Worm (Caenorhabditis elegans): ENCODE measurements around the gene Y62H9A.15.

Gene Y62H9A.15

ce11 chrX:11910046-11910445 lies at the start of gene Y62H9A.15:
Gene Y62H9A.15, minus strand, starts transcription at chrX:11910145.
- TF ChIP-seq F13C5.2 (tag; optimal IDR thresholded peaks at IDR 0.05): no peak

DNA sequence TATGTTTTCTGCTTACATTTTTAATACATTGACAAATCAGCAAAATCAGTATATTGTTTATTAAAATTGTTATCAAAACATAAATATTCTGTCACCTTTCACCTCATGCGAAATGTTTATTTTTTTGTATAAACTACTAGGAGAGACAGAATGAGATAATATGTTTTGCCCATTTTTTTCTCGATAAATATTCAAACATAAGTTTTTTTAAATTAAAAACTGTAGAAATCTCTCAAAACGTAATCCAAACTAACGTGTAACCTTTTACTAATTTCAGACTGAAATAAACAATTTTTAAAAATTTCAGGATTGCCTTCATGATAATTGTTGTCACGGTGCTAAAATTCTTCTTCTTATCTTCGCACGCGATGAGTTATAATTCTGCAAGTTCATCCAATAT lies 47.3 kb upstream of the Y62H9A.15 start, which contains the start of gene T08D10.5:
T08D10.5 (plus strand) TSS at position 301 of the 400 bp plus-strand sequence.
- TF ChIP-seq hmg-4 (GFP tag; optimal IDR thresholded peaks at IDR 0.05): no peak
- TF ChIP-seq F13C5.2 (tag; optimal IDR thresholded peaks at IDR 0.05): no peak
- no peak for TF ChIP-seq ama-1 (optimal IDR thresholded peaks at IDR 0.05)
- TF ChIP-seq ceh-36 (tag; optimal IDR thresholded peaks at IDR 0.05): no peak
- TF ChIP-seq tbx-11 (GFP tag; IDR thresholded peaks at IDR 0.05): no peak

DNA sequence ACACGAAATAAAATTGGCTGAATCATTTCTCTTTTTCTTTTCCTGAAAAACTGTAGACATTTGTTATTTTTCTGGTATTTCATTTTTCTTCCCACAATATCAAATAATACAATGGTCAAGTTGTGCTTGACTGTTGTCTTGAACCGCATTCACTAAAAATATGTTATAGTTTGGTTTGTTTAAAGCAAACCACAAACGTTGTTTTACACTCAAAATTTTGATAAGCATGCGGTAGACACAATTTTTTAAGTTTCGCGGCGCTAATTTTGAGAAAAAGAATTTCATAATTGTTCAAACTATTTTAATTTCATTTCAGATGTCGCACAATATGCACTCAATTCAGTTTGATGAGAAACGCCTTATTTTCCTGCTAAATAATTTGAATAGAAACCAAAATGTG lies 45.2 kb upstream of the Y62H9A.15 start, which contains the start of gene T08D10.3:
T08D10.3 (plus strand) TSS at position 301 of the 400 bp plus-strand sequence.
- TF ChIP-seq scrt-1 (GFP tag; IDR thresholded peaks at IDR 0.05): no peak
- TF ChIP-seq hmbx-1 (tag; optimal IDR thresholded peaks at IDR 0.05): no peak
- no peak for TF ChIP-seq tra-4 (tag; optimal IDR thresholded peaks at IDR 0.05)
- no peak for TF ChIP-seq hmg-4 (GFP tag; optimal IDR thresholded peaks at IDR 0.05)
- no peak for TF ChIP-seq aly-1 (tag; optimal IDR thresholded peaks at IDR 0.05)
- no peak for TF ChIP-seq ceh-36 (tag; optimal IDR thresholded peaks at IDR 0.05)
- TF ChIP-seq ets-7 (tag; optimal IDR thresholded peaks at IDR 0.05): no peak
- TF ChIP-seq hnd-1 (tag; optimal IDR thresholded peaks at IDR 0.05): no peak
- TF ChIP-seq flt-1 (GFP tag; IDR thresholded peaks at IDR 0.05): no peak
- TF ChIP-seq ama-1 (optimal IDR thresholded peaks at IDR 0.05): no peak
- no peak for TF ChIP-seq tbx-11 (GFP tag; IDR thresholded peaks at IDR 0.05)
- no peak for TF ChIP-seq ceh-13 (GFP tag; optimal IDR thresholded peaks at IDR 0.05)
- no peak for TF ChIP-seq pes-1 (GFP tag; IDR thresholded peaks at IDR 0.05)
- TF ChIP-seq F13C5.2 (tag; optimal IDR thresholded peaks at IDR 0.05): no peak

DNA sequence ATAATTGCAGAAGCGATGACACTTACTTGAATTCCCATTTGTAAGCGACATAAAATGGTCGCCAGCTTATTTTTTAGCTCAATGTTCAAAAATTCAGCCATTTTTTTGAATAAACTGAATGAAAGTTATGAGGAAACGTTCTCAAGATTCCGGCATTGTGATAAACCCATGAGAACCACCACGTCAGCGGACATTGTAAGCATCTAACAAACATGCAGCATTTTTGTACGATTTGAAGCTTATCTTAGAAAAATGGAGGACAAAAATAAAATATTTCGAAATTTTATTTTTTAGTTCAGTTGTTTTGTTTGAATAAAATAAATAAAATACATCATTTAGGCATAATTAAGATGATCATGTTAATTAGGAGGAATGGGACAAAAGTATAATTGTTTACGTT lies 43.3 kb upstream of the Y62H9A.15 start, which contains the start of gene T08D10.4:
T08D10.4 (minus strand) TSS at position 101 of the 400 bp plus-strand sequence.
- TF ChIP-seq ceh-36 (tag; optimal IDR thresholded peaks at IDR 0.05) (no peak), B0310.2 (tag; optimal IDR thresholded peaks at IDR 0.05) (no peak), F13C5.2 (tag; optimal IDR thresholded peaks at IDR 0.05) (no peak), aly-1 (tag; optimal IDR thresholded peaks at IDR 0.05) (no peak), tbx-11 (GFP tag; IDR thresholded peaks at IDR 0.05) (no peak), hmbx-1 (tag; optimal IDR thresholded peaks at IDR 0.05) (no peak), scrt-1 (GFP tag; IDR thresholded peaks at IDR 0.05) (no peak), flt-1 (GFP tag; IDR thresholded peaks at IDR 0.05) (no peak), hnd-1 (tag; optimal IDR thresholded peaks at IDR 0.05) (no peak), ama-1 (optimal IDR thresholded peaks at IDR 0.05) (no peak), ets-7 (tag; optimal IDR thresholded peaks at IDR 0.05) (no peak), ceh-13 (GFP tag; optimal IDR thresholded peaks at IDR 0.05) (no peak), tra-4 (tag; optimal IDR thresholded peaks at IDR 0.05) (no peak), hmg-4 (GFP tag; optimal IDR thresholded peaks at IDR 0.05) (no peak), tbx-37 (GFP tag; conservative IDR thresholded peaks at IDR 0.05) (no peak), pes-1 (GFP tag; IDR thresholded peaks at IDR 0.05) (no peak), sea-1 (GFP tag; conservative IDR thresholded peaks at IDR 0.05) (no peak)

ce11 chrX:11952129-11952528 lies 42.2 kb upstream of the Y62H9A.15 start:
- TF ChIP-seq flt-1 (GFP tag; IDR thresholded peaks at IDR 0.05): no peak
- no peak for TF ChIP-seq F13C5.2 (tag; optimal IDR thresholded peaks at IDR 0.05)
- TF ChIP-seq ceh-13 (GFP tag; optimal IDR thresholded peaks at IDR 0.05): no peak
- TF ChIP-seq hmg-4 (GFP tag; optimal IDR thresholded peaks at IDR 0.05): no peak
- no peak for TF ChIP-seq pes-1 (GFP tag; IDR thresholded peaks at IDR 0.05)
- TF ChIP-seq tbx-11 (GFP tag; IDR thresholded peaks at IDR 0.05): no peak
- no peak for TF ChIP-seq ama-1 (optimal IDR thresholded peaks at IDR 0.05)
- TF ChIP-seq ets-7 (tag; optimal IDR thresholded peaks at IDR 0.05): no peak
- no peak for TF ChIP-seq scrt-1 (GFP tag; IDR thresholded peaks at IDR 0.05)
- no peak for TF ChIP-seq hmbx-1 (tag; optimal IDR thresholded peaks at IDR 0.05)
- TF ChIP-seq B0310.2 (tag; optimal IDR thresholded peaks at IDR 0.05): no peak

DNA sequence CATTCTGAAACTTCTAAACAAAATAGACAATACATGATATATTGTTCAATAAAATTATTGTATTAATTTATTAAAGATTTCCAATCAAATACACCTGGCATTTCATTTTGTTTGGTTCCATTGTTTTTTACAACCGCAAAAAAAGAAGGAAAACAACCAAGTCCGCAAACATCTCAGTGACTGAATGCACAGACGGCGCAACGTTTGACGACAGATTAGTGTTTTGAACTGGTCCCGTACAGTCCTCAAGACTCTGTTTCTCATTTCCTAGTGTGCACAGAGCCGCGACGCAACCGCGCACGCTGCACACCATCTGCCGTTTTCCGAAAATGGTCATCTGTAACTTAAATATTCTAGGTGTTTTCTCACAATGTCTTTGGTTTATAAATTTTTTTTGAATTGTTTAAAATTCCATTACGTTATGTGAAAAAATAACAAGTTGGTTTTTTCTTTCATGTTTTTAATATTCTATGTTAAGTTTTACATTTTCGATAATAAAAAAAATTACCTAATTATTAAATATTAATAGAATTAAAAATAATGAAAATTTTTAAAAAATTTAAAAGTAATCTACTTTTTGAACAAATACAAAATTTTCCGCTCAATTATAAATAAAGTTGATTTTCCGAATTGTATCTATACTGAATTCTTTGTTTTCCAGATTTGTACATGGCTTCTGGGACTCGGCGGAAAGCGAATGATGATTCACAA lies 38.4 kb upstream of the Y62H9A.15 start, which contains the start of gene lsd-1:
lsd-1 (plus strand) TSS at position 661 of the 711 bp plus-strand sequence.
- no peak for TF ChIP-seq ama-1 (optimal IDR thresholded peaks at IDR 0.05)
- peak; percentile 7 for TF ChIP-seq hmg-4 (GFP tag; optimal IDR thresholded peaks at IDR 0.05)
- TF ChIP-seq ceh-13 (GFP tag; optimal IDR thresholded peaks at IDR 0.05): no peak

DNA sequence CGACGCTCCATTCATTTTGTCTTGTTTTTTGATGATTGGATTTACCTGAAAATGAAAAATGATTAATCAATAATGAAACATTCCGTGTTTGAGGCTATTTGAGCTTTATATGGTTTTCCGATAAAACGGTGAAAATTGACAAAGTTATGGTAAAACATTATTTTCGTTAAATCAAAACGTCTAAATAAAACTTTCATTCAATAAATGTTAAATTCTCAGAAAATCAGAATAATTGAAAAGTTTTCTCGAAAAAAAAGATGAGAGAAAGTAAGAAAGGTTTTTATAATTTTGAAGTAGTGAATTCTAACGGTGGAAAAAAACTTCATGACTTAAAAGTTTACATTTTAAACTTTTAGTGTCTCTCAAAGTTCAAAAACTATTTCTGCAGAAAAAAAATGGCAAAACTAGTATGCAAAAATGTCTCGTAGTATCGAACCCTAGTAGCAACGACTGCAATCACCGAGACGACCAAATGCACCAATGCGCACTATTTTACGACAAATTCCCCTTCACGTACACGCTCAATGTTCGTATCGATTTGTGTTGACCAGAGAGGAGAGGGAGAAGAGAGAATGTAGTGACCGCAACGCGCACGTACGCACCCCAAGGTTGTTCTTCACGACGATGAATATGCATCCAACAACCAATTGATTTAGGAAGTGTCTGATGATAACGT lies 37.0 kb upstream of the Y62H9A.15 start, which contains the start of gene nfya-1:
nfya-1 (minus strand) TSS at position 51 of the 676 bp plus-strand sequence.
- TF ChIP-seq B0310.2 (tag; optimal IDR thresholded peaks at IDR 0.05) (no peak), flt-1 (GFP tag; IDR thresholded peaks at IDR 0.05) (no peak), hmbx-1 (tag; optimal IDR thresholded peaks at IDR 0.05) (no peak), ceh-36 (tag; optimal IDR thresholded peaks at IDR 0.05) (no peak), tbx-11 (GFP tag; IDR thresholded peaks at IDR 0.05) (no peak), ceh-13 (GFP tag; optimal IDR thresholded peaks at IDR 0.05) (no peak), F13C5.2 (tag; optimal IDR thresholded peaks at IDR 0.05) (peak; percentile 9)

DNA sequence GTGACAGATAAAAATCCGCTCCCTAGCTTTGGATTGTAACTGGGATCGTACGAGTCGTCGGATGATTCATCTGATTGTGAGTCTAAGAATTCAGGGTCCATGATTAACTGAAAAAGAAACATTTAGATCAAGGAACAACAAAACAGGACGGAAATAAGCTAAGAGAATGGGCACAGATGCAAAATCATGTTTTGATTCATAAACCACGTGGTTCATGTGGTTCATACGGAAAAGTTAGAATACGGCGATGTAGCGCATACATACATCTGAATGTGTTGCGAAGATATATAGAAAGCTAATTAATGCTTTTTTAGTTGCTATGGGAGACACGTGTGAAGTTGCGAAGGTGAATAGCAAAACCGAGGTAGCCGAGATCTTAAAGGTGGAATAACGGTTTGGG lies 32.0 kb upstream of the Y62H9A.15 start, which contains the start of gene F55G7.3:
F55G7.3 (minus strand) TSS at position 101 of the 400 bp plus-strand sequence.
- TF ChIP-seq flt-1 (GFP tag; IDR thresholded peaks at IDR 0.05): no peak
- no peak for TF ChIP-seq ceh-13 (GFP tag; optimal IDR thresholded peaks at IDR 0.05)
- no peak for TF ChIP-seq ceh-36 (tag; optimal IDR thresholded peaks at IDR 0.05)
- TF ChIP-seq F13C5.2 (tag; optimal IDR thresholded peaks at IDR 0.05): no peak
- no peak for TF ChIP-seq tbx-37 (GFP tag; conservative IDR thresholded peaks at IDR 0.05)
- TF ChIP-seq ets-7 (tag; optimal IDR thresholded peaks at IDR 0.05): no peak
- no peak for TF ChIP-seq sea-1 (GFP tag; conservative IDR thresholded peaks at IDR 0.05)
- no peak for TF ChIP-seq scrt-1 (GFP tag; IDR thresholded peaks at IDR 0.05)
- TF ChIP-seq hmbx-1 (tag; optimal IDR thresholded peaks at IDR 0.05): no peak
- TF ChIP-seq hmg-4 (GFP tag; optimal IDR thresholded peaks at IDR 0.05): no peak
- no peak for TF ChIP-seq ama-1 (optimal IDR thresholded peaks at IDR 0.05)
